Worm (Caenorhabditis elegans) whole organism, L1 larva: ENCODE data around the gene C25A8.1.

ENCODE experiments used
- ceh-63 ChIP-seq: fragments of 200-800 bp; sonication (Bioruptor generic); optimal IDR thresholded peaks from 2 replicates; lab custom pipeline; 2018; ENCODE audit warnings: mild to moderate bottlenecking, missing genetic modification characterization, missing compliant biosample characterization
- elt-3 ChIP-seq, 6 experiments: fragments of 150-350 bp in 1 of 6; sonication (generic microtip); optimal IDR thresholded peaks; 2 replicates each; lab custom pipeline; 2017 to 2018; ENCODE audit warnings: missing biosample characterization in 6 of 6, missing genetic modification characterization in 6 of 6, inconsistent platforms in 1 of 6
- lin-15B ChIP-seq: fragments of 150-350 bp; sonication (generic microtip); optimal IDR thresholded peaks from 3 replicates; lab custom pipeline; 2014; ENCODE audit warnings: missing biosample characterization, missing genetic modification characterization
- nhr-19 ChIP-seq: fragments of 200-800 bp; sonication (Bioruptor generic); conservative IDR thresholded peaks from 2 replicates; pipeline ENCODE4 v1.3.6; 2022; ENCODE audit warnings: missing genetic modification characterization, missing compliant biosample characterization
- nhr-47 ChIP-seq: sonication (generic microtip); optimal IDR thresholded peaks from 2 replicates; lab custom pipeline; 2016; ENCODE audit warnings: mild to moderate bottlenecking, missing genetic modification characterization, moderate library complexity, missing compliant biosample characterization
- ztf-11 ChIP-seq, 2 experiments: sonication (generic microtip); optimal IDR thresholded peaks; 2 replicates each; lab custom pipeline; 2016 to 2017; ENCODE audit warnings: missing genetic modification characterization in 2 of 2, missing biosample characterization in 1 of 2, missing compliant biosample characterization in 1 of 2

ce11 chrIV:6964508-6964907 lies 46.4 kb upstream of the C25A8.1 start, which contains the start of gene B0478.3:
- TF ChIP-seq elt-3 (tag; optimal IDR thresholded peaks at IDR 0.05; lab: Kevin White, UChicago) (no peak), ceh-63 (GFP tag; lab: Kevin White, UChicago) (no peak), ztf-11 (tag; optimal IDR thresholded peaks at IDR 0.05; lab: Kevin White, UChicago) (no peak), nhr-47 (tag; lab: Kevin White, UChicago) (no peak), lin-15B (tag; lab: Kevin White, UChicago) (no peak), nhr-19 (GFP tag; lab: Robert Waterston, UW) (no peak)
